Worm (Caenorhabditis elegans): ENCODE results near the gene gldi-5.

DNA sequence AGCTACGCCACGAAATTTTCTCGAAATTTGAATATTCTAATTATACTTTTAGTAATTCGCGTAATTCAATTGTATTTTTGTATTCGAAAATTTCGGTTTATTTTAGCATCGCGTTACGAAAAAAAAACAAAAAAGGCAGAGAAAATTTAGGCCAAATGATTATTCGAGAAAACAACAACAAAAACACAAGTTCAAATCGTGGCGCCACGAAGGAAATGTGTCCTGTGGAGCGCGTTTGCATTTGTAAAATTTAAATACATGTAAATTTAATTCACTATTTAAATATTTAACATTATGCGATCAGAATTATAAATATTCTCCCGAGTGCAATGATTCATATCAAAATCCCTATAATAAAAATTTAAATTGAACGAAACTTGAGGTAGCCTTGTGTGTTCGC is 2.6 kb downstream of the gldi-5 start:
- no peak for TF ChIP-seq nhr-237 (tag; optimal IDR thresholded peaks at IDR 0.05)
- no peak for TF ChIP-seq nhr-77 (tag; optimal IDR thresholded peaks at IDR 0.05)
- TF ChIP-seq snpc-4 (tag; optimal IDR thresholded peaks at IDR 0.05) = no peak
- TF ChIP-seq egl-27 (tag; optimal IDR thresholded peaks at IDR 0.05) = no peak
- no peak for TF ChIP-seq nhr-12 (tag; optimal IDR thresholded peaks at IDR 0.05)
- TF ChIP-seq elt-3 (tag; optimal IDR thresholded peaks at IDR 0.05) = no peak
- no peak for TF ChIP-seq ama-1 (optimal IDR thresholded peaks at IDR 0.05)
- no peak for TF ChIP-seq lin-13 (GFP tag; optimal IDR thresholded peaks at IDR 0.05)
- no peak for TF ChIP-seq nhr-11 (tag; optimal IDR thresholded peaks at IDR 0.05)
- no peak for TF ChIP-seq ceh-82 (tag; optimal IDR thresholded peaks at IDR 0.05)
- TF ChIP-seq nhr-10 (tag; optimal IDR thresholded peaks at IDR 0.05) = no peak
- no peak for TF ChIP-seq lin-39 (tag; optimal IDR thresholded peaks at IDR 0.05)
